Worm (Caenorhabditis elegans): ENCODE results near the gene fbxb-79.

Gene fbxb-79

ce11 chrIV:11189411-11189810 lies at the start of gene fbxb-79:
Gene fbxb-79 (minus strand): TSS chrIV:11189511.
- no peak for TF ChIP-seq ztf-23 (GFP tag; IDR thresholded peaks at IDR 0.05)
- TF ChIP-seq klf-2 (GFP tag; conservative IDR thresholded peaks at IDR 0.05): no peak
- no peak for TF ChIP-seq flt-1 (GFP tag; IDR thresholded peaks at IDR 0.05)
- TF ChIP-seq ztf-29 (GFP tag; IDR thresholded peaks at IDR 0.05): no peak
- TF ChIP-seq ref-1 (GFP tag; conservative IDR thresholded peaks at IDR 0.05): no peak
- no peak for TF ChIP-seq tab-1 (GFP tag; IDR thresholded peaks at IDR 0.05)
- TF ChIP-seq T22C8.4 (GFP tag; IDR thresholded peaks at IDR 0.05): no peak
- no peak for TF ChIP-seq cog-1 (tag; optimal IDR thresholded peaks at IDR 0.05)
- no peak for TF ChIP-seq med-1 (GFP tag; optimal IDR thresholded peaks at IDR 0.05; ENCODE audit: insufficient read depth)

- no peak for TF ChIP-seq T22C8.4 (GFP tag; IDR thresholded peaks at IDR 0.05)
- no peak for TF ChIP-seq klf-2 (GFP tag; conservative IDR thresholded peaks at IDR 0.05)
- TF ChIP-seq ref-1 (GFP tag; conservative IDR thresholded peaks at IDR 0.05): no peak
- no peak for TF ChIP-seq ztf-29 (GFP tag; IDR thresholded peaks at IDR 0.05)
- TF ChIP-seq med-1 (GFP tag; optimal IDR thresholded peaks at IDR 0.05; ENCODE audit: insufficient read depth): no peak
- no peak for TF ChIP-seq ztf-23 (GFP tag; IDR thresholded peaks at IDR 0.05)
- no peak for TF ChIP-seq cog-1 (tag; optimal IDR thresholded peaks at IDR 0.05)
These were observed 46.4 kb upstream of the fbxb-79 start for ce11 chrIV:11235755-11236154.

DNA sequence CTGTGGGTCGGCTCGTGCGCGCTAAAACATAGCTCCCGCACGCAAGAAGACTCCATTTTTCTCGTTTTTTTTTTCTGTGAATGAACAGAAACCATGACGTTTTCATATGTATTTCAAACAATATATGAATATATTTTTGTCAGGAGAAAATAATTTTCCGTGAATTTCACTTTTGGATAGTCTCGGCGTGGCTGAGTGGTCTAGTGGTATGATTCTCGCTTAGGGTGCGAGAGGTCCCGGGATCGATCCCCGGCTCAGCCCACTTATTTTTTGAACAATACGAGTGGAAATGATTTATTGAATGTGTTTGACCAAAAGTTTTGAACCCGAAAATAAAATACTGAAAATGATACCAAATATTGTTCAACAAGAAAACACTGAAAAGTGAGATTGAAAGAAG lies 42.1 kb upstream of the fbxb-79 start:
- no peak for TF ChIP-seq cog-1 (tag; optimal IDR thresholded peaks at IDR 0.05)
- no peak for TF ChIP-seq tab-1 (GFP tag; IDR thresholded peaks at IDR 0.05)
- no peak for TF ChIP-seq klf-2 (GFP tag; conservative IDR thresholded peaks at IDR 0.05)
- no peak for TF ChIP-seq T22C8.4 (GFP tag; IDR thresholded peaks at IDR 0.05)
- no peak for TF ChIP-seq ref-1 (GFP tag; conservative IDR thresholded peaks at IDR 0.05)
- TF ChIP-seq med-1 (GFP tag; optimal IDR thresholded peaks at IDR 0.05; ENCODE audit: insufficient read depth): no peak
- no peak for TF ChIP-seq ztf-29 (GFP tag; IDR thresholded peaks at IDR 0.05)
- TF ChIP-seq ztf-23 (GFP tag; IDR thresholded peaks at IDR 0.05): no peak
- TF ChIP-seq flt-1 (GFP tag; IDR thresholded peaks at IDR 0.05): no peak

DNA sequence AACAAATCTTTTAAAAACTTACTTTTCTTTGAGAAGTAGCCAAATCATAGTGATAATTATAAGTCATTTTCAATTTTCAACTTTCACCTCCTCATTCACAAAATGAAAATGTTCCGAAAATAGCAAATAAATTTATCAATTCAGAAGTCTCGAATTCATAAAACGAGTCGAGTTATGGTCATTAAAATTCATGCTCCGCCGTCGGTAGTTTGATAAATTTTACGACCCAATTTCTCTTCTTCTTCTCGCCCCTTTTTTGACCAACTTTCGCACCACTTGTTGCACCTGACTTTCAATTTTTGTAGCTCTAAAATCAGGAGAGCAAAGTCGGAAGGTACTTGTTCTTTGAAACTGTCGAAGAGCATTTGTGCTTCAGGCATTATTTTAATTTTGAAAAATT lies 40.8 kb upstream of the fbxb-79 start, which contains the start of gene best-7:
best-7 (minus strand) TSS at position 239 of the 400 bp plus-strand sequence.
- TF ChIP-seq cog-1 (tag; optimal IDR thresholded peaks at IDR 0.05) (no peak), klf-2 (GFP tag; conservative IDR thresholded peaks at IDR 0.05) (no peak), ztf-23 (GFP tag; IDR thresholded peaks at IDR 0.05) (no peak), flt-1 (GFP tag; IDR thresholded peaks at IDR 0.05) (no peak), med-1 (GFP tag; optimal IDR thresholded peaks at IDR 0.05; ENCODE audit: insufficient read depth) (no peak), tab-1 (GFP tag; IDR thresholded peaks at IDR 0.05) (no peak), ref-1 (GFP tag; conservative IDR thresholded peaks at IDR 0.05) (no peak), ztf-29 (GFP tag; IDR thresholded peaks at IDR 0.05) (no peak)

ce11 chrIV:11229013-11229412 lies 39.7 kb upstream of the fbxb-79 start:
- TF ChIP-seq klf-2 (GFP tag; conservative IDR thresholded peaks at IDR 0.05) (no peak), ztf-29 (GFP tag; IDR thresholded peaks at IDR 0.05) (no peak), med-1 (GFP tag; optimal IDR thresholded peaks at IDR 0.05; ENCODE audit: insufficient read depth) (no peak), ref-1 (GFP tag; conservative IDR thresholded peaks at IDR 0.05) (no peak), T22C8.4 (GFP tag; IDR thresholded peaks at IDR 0.05) (no peak), tab-1 (GFP tag; IDR thresholded peaks at IDR 0.05) (no peak), flt-1 (GFP tag; IDR thresholded peaks at IDR 0.05) (no peak), ztf-23 (GFP tag; IDR thresholded peaks at IDR 0.05) (no peak), cog-1 (tag; optimal IDR thresholded peaks at IDR 0.05) (no peak)

DNA sequence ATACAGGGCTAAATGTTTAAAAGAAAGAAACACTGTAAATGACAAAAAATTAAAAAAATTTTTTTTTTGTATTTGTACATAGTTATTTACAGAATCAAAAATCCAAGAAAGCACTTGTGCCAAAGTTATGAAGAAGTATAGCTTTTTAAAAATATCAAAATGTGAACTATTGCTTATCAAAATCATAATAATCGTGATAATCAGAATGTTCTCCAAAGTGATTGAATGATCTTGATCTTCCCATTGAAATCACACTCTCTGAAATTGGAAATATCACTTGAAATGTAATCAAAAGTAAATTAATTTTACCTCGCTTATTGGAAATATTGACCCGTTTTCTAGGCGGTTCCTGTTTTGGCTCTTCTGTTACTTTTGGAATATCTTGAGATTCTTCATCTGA lies 37.2 kb upstream of the fbxb-79 start:
- TF ChIP-seq ztf-23 (GFP tag; IDR thresholded peaks at IDR 0.05) (no peak), tab-1 (GFP tag; IDR thresholded peaks at IDR 0.05) (no peak)

DNA sequence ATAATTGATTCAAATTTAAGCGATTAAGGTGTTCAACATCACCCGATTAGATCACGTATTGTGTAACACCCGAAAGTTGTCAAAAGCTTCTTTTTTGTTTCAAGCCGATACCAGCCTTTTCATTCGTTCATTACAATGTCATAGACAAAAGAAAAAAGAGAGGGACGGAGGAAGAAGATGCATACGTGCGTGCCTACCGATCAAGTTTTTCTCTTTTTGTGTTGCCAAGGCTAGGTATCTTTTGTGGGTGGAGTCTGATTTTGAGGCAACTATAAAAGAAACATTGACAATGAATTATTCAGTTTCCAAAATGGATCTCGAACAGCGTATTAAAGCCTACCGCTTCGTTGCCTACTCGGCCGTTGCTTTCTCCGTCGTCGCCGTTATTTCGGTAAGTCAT lies 35.9 kb upstream of the fbxb-79 start, which contains the start of gene col-125:
col-125 (plus strand) TSS at position 301 of the 400 bp plus-strand sequence.
- no peak for TF ChIP-seq cog-1 (tag; optimal IDR thresholded peaks at IDR 0.05)
- TF ChIP-seq ztf-23 (GFP tag; IDR thresholded peaks at IDR 0.05): no peak
- no peak for TF ChIP-seq ref-1 (GFP tag; conservative IDR thresholded peaks at IDR 0.05)
- no peak for TF ChIP-seq med-1 (GFP tag; optimal IDR thresholded peaks at IDR 0.05; ENCODE audit: insufficient read depth)
- TF ChIP-seq tab-1 (GFP tag; IDR thresholded peaks at IDR 0.05): no peak
- TF ChIP-seq T22C8.4 (GFP tag; IDR thresholded peaks at IDR 0.05): no peak

DNA sequence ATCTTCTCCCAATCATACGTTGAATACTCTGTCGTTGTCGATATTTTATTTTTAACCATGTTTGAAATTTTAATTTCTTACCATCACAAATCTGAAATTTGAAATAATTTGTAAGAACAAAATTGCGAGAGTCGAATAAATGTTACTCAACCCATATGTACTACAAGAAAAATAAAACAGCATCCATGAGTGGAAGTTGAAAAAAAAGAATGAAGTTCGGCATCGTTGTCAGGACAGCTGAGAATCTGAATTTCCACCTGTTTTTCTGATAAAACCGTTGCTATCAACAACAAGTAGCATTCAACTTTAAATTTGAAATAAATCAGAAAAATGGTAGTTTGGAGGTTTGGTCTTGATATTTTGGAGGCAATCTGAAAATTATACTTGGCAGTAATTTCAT lies 34.6 kb upstream of the fbxb-79 start, which contains the start of gene C29F4.3:
C29F4.3 (minus strand) TSS at position 101 of the 400 bp plus-strand sequence.
- TF ChIP-seq tab-1 (GFP tag; IDR thresholded peaks at IDR 0.05) (no peak), med-1 (GFP tag; optimal IDR thresholded peaks at IDR 0.05; ENCODE audit: insufficient read depth) (no peak), ref-1 (GFP tag; conservative IDR thresholded peaks at IDR 0.05) (no peak), T22C8.4 (GFP tag; IDR thresholded peaks at IDR 0.05) (no peak), ztf-23 (GFP tag; IDR thresholded peaks at IDR 0.05) (no peak), flt-1 (GFP tag; IDR thresholded peaks at IDR 0.05) (no peak), cog-1 (tag; optimal IDR thresholded peaks at IDR 0.05) (no peak), ztf-29 (GFP tag; IDR thresholded peaks at IDR 0.05) (no peak), klf-2 (GFP tag; conservative IDR thresholded peaks at IDR 0.05) (no peak)

DNA sequence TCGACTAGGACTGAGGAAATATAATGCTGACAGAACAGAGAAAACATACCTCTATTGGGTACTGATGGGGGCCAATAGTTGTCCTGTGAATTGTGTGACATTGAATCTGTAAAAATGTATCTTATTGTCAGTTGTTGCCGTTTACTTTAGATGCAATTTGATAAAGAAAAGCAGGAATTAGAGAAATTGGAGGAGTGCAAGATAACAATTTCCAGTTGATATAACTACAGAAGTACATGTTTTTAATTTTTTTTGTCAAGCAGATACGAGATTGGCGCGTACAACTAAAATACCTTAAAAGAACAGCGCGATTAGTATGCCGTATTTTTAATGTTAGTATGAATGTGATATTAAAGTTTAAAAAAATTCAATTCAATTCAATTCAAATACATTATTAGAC lies 28.7 kb upstream of the fbxb-79 start, which contains the start of gene zip-6:
zip-6 (minus strand) TSS at position 101 of the 400 bp plus-strand sequence.
- TF ChIP-seq flt-1 (GFP tag; IDR thresholded peaks at IDR 0.05) (no peak), T22C8.4 (GFP tag; IDR thresholded peaks at IDR 0.05) (no peak), ztf-23 (GFP tag; IDR thresholded peaks at IDR 0.05) (no peak), cog-1 (tag; optimal IDR thresholded peaks at IDR 0.05) (no peak), ztf-29 (GFP tag; IDR thresholded peaks at IDR 0.05) (no peak), ref-1 (GFP tag; conservative IDR thresholded peaks at IDR 0.05) (no peak), tab-1 (GFP tag; IDR thresholded peaks at IDR 0.05) (no peak), med-1 (GFP tag; optimal IDR thresholded peaks at IDR 0.05; ENCODE audit: insufficient read depth) (no peak), klf-2 (GFP tag; conservative IDR thresholded peaks at IDR 0.05) (no peak)

DNA sequence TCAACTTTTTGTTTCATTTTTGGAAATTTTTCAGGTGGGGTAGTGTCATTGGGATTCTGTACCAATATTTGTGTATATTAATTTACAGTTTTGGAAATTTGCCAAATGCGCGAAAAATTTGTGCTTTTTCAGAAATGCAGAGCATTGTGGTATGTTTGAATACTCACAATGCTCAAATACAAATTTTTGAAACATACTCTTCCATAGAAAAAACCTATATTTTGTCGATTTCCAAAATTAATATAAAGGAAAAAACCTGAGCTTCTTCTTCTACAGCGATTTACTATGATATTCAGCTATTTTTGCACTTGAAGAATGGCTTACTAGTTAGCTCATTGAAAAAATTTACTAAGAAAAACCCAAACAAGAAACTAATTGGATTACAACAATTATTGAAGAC lies 23.7 kb upstream of the fbxb-79 start:
- TF ChIP-seq T22C8.4 (GFP tag; IDR thresholded peaks at IDR 0.05) (no peak), flt-1 (GFP tag; IDR thresholded peaks at IDR 0.05) (no peak), tab-1 (GFP tag; IDR thresholded peaks at IDR 0.05) (no peak), cog-1 (tag; optimal IDR thresholded peaks at IDR 0.05) (no peak), ztf-29 (GFP tag; IDR thresholded peaks at IDR 0.05) (no peak), med-1 (GFP tag; optimal IDR thresholded peaks at IDR 0.05; ENCODE audit: insufficient read depth) (no peak)

Measured in whole organism, midembryonic.